Worm (Caenorhabditis elegans) whole organism, L2 larva: Measurements from ENCODE around the gene K02G10.5.
A peak's percentile ranks its signal among the peaks of the same experiment; 100 is the strongest.

ENCODE experiments used
- Y55F3AM.14 ChIP-seq: fragments of 200-800 bp; sonication (Bioruptor generic); optimal IDR thresholded peaks from 2 replicates; lab custom pipeline; 2018; ENCODE audit warnings: mild to moderate bottlenecking, missing genetic modification characterization, missing compliant biosample characterization
- ama-1 ChIP-seq: fragments of 150-350 bp; optimal IDR thresholded peaks from 2 replicates; lab custom pipeline; 2018; ENCODE audit warnings: inconsistent platforms
- lin-11 ChIP-seq: fragments of 150-350 bp; sonication (generic microtip); optimal IDR thresholded peaks from 2 replicates; lab custom pipeline; 2014; ENCODE audit warnings: missing biosample characterization, missing genetic modification characterization, inconsistent platforms, mixed read lengths
- nhr-77 ChIP-seq: fragments of 150-350 bp; optimal IDR thresholded peaks from 2 replicates; lab custom pipeline; 2014; ENCODE audit warnings: missing biosample characterization, missing genetic modification characterization

DNA sequence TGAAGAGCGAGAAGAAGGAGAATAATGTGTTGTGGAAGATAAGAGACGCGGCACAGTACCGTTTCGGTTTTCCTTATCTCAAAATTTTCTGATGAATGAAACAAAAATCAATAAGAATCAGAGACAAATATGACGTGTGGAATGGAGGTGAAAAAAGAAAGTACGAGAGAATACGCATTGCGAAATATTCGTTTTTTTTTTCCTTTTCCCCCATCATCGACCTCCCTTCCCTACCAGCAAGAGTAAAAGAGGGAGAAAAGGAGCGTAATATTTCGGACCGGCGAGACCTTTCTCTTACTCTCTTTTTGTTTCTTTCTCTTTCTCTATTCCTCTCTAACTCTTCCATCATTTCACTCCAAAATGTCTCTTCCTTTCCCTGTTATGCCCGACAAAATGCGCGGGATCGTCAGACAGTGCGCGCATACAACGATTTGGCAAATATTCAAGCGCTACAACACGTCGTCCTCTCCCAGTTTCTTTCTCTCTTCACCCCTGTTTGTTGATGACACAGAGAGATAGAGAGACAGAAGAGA, 28.6 kb downstream of the K02G10.5 start:
- TF ChIP-seq ama-1 (lab: Kevin White, UChicago) (peak; percentile 13), nhr-77 (no peak), lin-11 (no peak), Y55F3AM.14 (GFP tag; lab: Kevin White, UChicago) (peak; percentile 95)
